Worm (Caenorhabditis elegans) whole organism, mixed stage, embryonic: ENCODE data around the gene Y32H12A.6.

Experiments
- elt-3 ChIP-seq: fragments of 150-350 bp; optimal IDR thresholded peaks from 2 replicates; lab custom pipeline; 2014; ENCODE audit warnings: missing biosample characterization, missing genetic modification characterization
- nhr-76 ChIP-seq: sonication (generic microtip); optimal IDR thresholded peaks from 2 replicates; lab custom pipeline; 2017; ENCODE audit warnings: missing biosample characterization, missing genetic modification characterization
- pha-4 ChIP-seq: fragments of 150-350 bp; optimal IDR thresholded peaks from 2 replicates; lab custom pipeline; 2018; ENCODE audit warnings: missing biosample characterization, missing genetic modification reagents, missing genetic modification characterization
- unc-39 ChIP-seq: fragments of 150-350 bp; optimal IDR thresholded peaks from 2 replicates; lab custom pipeline; 2014; ENCODE audit warnings: missing biosample characterization, missing genetic modification characterization

ce11 chrIII:5417921-5418320 lies 35.9 kb upstream of the Y32H12A.6 start:
- TF ChIP-seq pha-4 (no peak), nhr-76 (tag; lab: Kevin White, UChicago) (no peak), elt-3 (no peak), unc-39 (tag; lab: Kevin White, UChicago) (no peak)
